Worm (Caenorhabditis elegans) whole organism, early embryonic: Measurements from ENCODE around the gene W03F9.1.

Experiments used
- B0310.2 ChIP-seq: sonication (generic microtip); optimal IDR thresholded peaks from 2 replicates; lab custom pipeline; 2016; ENCODE audit warnings: mild to moderate bottlenecking, missing genetic modification characterization, missing compliant biosample characterization
- F13C5.2 ChIP-seq: sonication (generic microtip); optimal IDR thresholded peaks from 2 replicates; lab custom pipeline; 2017; ENCODE audit warnings: mild to moderate bottlenecking, missing genetic modification characterization, inconsistent platforms, missing compliant biosample characterization
- hmbx-1 ChIP-seq: sonication (generic microtip); optimal IDR thresholded peaks from 2 replicates; lab custom pipeline; 2016; ENCODE audit warnings: mild to moderate bottlenecking, missing genetic modification characterization, missing compliant biosample characterization
- sea-1 ChIP-seq: fragments of 200-800 bp; sonication (Bioruptor generic); conservative IDR thresholded peaks from 2 replicates; pipeline ENCODE4 v1.3.6; 2022; ENCODE audit warnings: missing genetic modification characterization, missing compliant biosample characterization

DNA sequence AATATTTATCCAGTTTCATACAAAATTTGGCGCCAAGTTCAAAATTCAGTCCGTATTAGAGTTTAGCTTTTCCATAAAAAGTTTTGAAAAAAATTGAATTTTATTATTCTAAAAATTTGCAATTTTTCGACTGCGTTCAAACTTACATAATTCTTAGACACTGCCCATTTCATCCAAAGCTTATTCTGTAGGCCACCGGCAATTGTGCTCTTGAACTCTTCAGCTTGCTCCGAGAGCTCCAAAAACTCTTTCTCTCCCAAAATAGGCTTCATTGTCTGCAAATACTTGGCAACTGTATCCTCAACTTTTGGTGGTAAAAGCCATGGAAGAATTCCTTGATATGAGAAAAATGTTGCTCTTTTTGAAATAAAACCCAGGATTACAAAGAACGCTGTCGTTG lies 23.5 kb upstream of the W03F9.1 start:
- no peak for TF ChIP-seq B0310.2 (tag; lab: Kevin White, UChicago)
- no peak for TF ChIP-seq hmbx-1 (tag; lab: Kevin White, UChicago)
- no peak for TF ChIP-seq F13C5.2 (tag; lab: Kevin White, UChicago)
- TF ChIP-seq sea-1 (GFP tag; lab: Robert Waterston, UW): no peak
